Worm (Caenorhabditis elegans): ENCODE results near the gene eat-3.

DNA sequence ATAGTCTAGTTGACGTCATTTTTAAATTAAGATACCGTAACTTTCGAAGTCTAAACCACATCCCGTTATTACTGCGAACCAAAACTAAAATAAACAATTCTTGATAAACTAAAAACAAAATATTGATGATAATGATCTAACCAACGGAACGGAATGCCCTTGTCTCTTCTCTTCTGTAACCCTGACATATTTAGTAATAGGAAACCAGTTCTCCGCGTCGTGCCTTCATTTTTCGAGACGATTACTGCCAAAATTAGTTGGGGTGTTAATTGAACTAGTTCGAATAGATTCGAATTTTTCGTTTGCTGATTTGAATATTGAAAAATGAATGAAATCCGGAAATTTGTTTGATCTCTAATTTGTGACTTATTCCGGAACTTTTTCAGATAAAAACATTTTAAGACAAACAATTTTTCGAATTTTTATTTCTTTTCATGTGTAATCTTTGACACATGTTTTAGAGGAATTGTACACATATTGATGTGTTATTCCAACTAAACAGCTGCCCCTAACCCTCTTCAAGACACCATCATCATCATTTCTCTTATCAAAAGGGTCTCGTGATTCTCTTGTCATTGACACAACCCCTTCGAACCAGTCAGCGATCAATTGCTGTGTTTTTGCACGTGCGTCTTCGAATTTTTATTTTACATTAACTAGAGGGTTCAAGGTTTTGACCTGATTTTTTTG, 40.9 kb upstream of the eat-3 start:
- no peak for TF ChIP-seq nhr-237 (tag; optimal IDR thresholded peaks at IDR 0.05)
- no peak for TF ChIP-seq pha-4 (tag; optimal IDR thresholded peaks at IDR 0.05)

Data from whole organism, mixed stage, embryonic.